Worm (Caenorhabditis elegans): ENCODE data around the gene F42A8.1.

F42A8.1 gene

DNA sequence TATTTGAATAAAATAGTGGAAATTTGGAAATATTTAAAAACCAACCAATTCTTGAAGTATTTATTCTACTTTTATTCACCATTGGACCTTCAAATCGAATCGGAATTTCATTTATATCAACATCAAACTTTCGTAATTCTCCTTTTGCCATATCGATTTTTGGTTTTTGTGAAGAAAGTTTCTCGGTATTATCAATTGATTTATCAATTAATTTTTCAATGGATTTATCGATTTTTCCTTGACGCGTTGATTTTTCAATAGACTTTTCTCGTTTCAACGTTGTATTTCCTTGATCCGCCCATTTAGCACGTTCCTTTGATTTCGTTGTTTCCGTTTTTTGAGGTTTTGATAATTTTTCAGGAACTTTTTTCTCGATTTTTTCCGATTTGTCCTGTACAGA is 23.0 kb upstream of the F42A8.1 start:
- peak; percentile 65 for TF ChIP-seq ceh-28 (tag; optimal IDR thresholded peaks at IDR 0.05)
- no peak for TF ChIP-seq nhr-76 (tag; optimal IDR thresholded peaks at IDR 0.05)

ce11 chrII:9362249-9362648 is 15.9 kb upstream of the F42A8.1 start:
- no peak for TF ChIP-seq fos-1 (tag; optimal IDR thresholded peaks at IDR 0.05)
- TF ChIP-seq lsy-12 (tag; optimal IDR thresholded peaks at IDR 0.05): no peak
- no peak for TF ChIP-seq nhr-28 (tag; optimal IDR thresholded peaks at IDR 0.05)
- TF ChIP-seq jun-1 (tag; optimal IDR thresholded peaks at IDR 0.05): no peak
- no peak for TF ChIP-seq nhr-43 (tag; optimal IDR thresholded peaks at IDR 0.05; ENCODE audit: poor library complexity, severe bottlenecking)
- TF ChIP-seq aly-2 (tag; optimal IDR thresholded peaks at IDR 0.05): no peak
- TF ChIP-seq nhr-23 (tag; optimal IDR thresholded peaks at IDR 0.05): no peak

DNA sequence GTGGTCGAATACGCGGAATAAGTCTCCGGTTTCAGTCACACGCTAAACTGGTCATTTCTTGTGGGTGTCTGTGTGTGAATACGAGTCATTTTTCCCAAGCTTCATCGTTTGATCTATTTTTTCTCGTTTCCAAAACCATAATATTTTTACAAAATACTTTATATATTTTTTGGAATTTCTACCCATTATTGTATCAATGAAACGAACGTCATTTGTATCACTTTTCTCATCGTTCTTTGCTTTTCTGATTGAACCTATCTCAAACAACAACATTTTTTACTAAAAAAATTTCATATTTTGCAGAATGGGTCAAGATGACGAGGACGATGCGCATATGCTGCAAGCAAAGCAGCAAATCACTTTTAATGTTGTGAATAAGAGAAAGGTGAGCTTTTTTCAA is 11.8 kb upstream of the F42A8.1 start, which contains the start of gene mel-11:
TSS of gene mel-11 (plus strand) at position 301 of the 400 bp plus-strand sequence.
- TF ChIP-seq nhr-237 (tag; optimal IDR thresholded peaks at IDR 0.05) (no peak), ztf-4 (tag; optimal IDR thresholded peaks at IDR 0.05) (no peak), egl-27 (tag; optimal IDR thresholded peaks at IDR 0.05) (no peak), jun-1 (tag; optimal IDR thresholded peaks at IDR 0.05) (no peak), hmg-11 (tag; optimal IDR thresholded peaks at IDR 0.05) (no peak), lsy-12 (tag; optimal IDR thresholded peaks at IDR 0.05) (no peak), nhr-77 (tag; optimal IDR thresholded peaks at IDR 0.05) (no peak), fos-1 (tag; optimal IDR thresholded peaks at IDR 0.05) (no peak), pha-4 (tag; optimal IDR thresholded peaks at IDR 0.05) (no peak), R02D3.7 (tag; optimal IDR thresholded peaks at IDR 0.05) (no peak), ama-1 (optimal IDR thresholded peaks at IDR 0.05) (no peak), unc-62 (GFP tag; optimal IDR thresholded peaks at IDR 0.05) (no peak), ceh-28 (tag; optimal IDR thresholded peaks at IDR 0.05) (no peak), lin-15B (tag; optimal IDR thresholded peaks at IDR 0.05) (no peak), ceh-82 (tag; optimal IDR thresholded peaks at IDR 0.05) (no peak), fkh-10 (GFP tag; optimal IDR thresholded peaks at IDR 0.05) (no peak)

- TF ChIP-seq ceh-82 (tag; optimal IDR thresholded peaks at IDR 0.05): no peak
- TF ChIP-seq elt-3 (tag; optimal IDR thresholded peaks at IDR 0.05): no peak
- no peak for TF ChIP-seq nhr-28 (tag; optimal IDR thresholded peaks at IDR 0.05)
- no peak for TF ChIP-seq nhr-77 (tag; optimal IDR thresholded peaks at IDR 0.05)
- peak; percentile 63 for TF ChIP-seq lin-39 (tag; optimal IDR thresholded peaks at IDR 0.05)
- TF ChIP-seq sea-2 (GFP tag; optimal IDR thresholded peaks at IDR 0.05): no peak
- no peak for TF ChIP-seq pqm-1 (tag; optimal IDR thresholded peaks at IDR 0.05)
- TF ChIP-seq ceh-16 (tag; optimal IDR thresholded peaks at IDR 0.05): no peak
- TF ChIP-seq jun-1 (tag; optimal IDR thresholded peaks at IDR 0.05): no peak
- TF ChIP-seq nhr-76 (tag; optimal IDR thresholded peaks at IDR 0.05): no peak
- peak; percentile 16 for TF ChIP-seq elt-2 (tag; optimal IDR thresholded peaks at IDR 0.05)
- TF ChIP-seq mml-1 (tag; optimal IDR thresholded peaks at IDR 0.05): no peak
- no peak for TF ChIP-seq elt-1 (tag; optimal IDR thresholded peaks at IDR 0.05)
- TF ChIP-seq nhr-23 (tag; optimal IDR thresholded peaks at IDR 0.05): peak; percentile 77
- TF ChIP-seq fos-1 (tag; optimal IDR thresholded peaks at IDR 0.05): no peak
- peak; percentile 74 for TF ChIP-seq hmg-11 (tag; optimal IDR thresholded peaks at IDR 0.05)
- no peak for TF ChIP-seq ztf-4 (tag; optimal IDR thresholded peaks at IDR 0.05)
- TF ChIP-seq zag-1 (tag; optimal IDR thresholded peaks at IDR 0.05): no peak
- peak; percentile 6 for TF ChIP-seq mdl-1 (tag; optimal IDR thresholded peaks at IDR 0.05)
- no peak for TF ChIP-seq nhr-237 (tag; optimal IDR thresholded peaks at IDR 0.05)
- peak; percentile 43 for TF ChIP-seq ceh-28 (tag; optimal IDR thresholded peaks at IDR 0.05)
- TF ChIP-seq R02D3.7 (tag; optimal IDR thresholded peaks at IDR 0.05): peak; percentile 27
- TF ChIP-seq daf-12 (tag; optimal IDR thresholded peaks at IDR 0.05): no peak
- no peak for TF ChIP-seq unc-39 (tag; optimal IDR thresholded peaks at IDR 0.05)
- no peak for TF ChIP-seq nhr-25 (tag; optimal IDR thresholded peaks at IDR 0.05)
- TF ChIP-seq fkh-10 (GFP tag; optimal IDR thresholded peaks at IDR 0.05): no peak
- TF ChIP-seq nfya-1 (tag; optimal IDR thresholded peaks at IDR 0.05; ENCODE audit: insufficient read depth): peak; percentile 70
- no peak for TF ChIP-seq nhr-67 (tag; optimal IDR thresholded peaks at IDR 0.05)
- TF ChIP-seq tbx-2 (tag; optimal IDR thresholded peaks at IDR 0.05): peak; percentile 3
- TF ChIP-seq unc-62 (GFP tag; optimal IDR thresholded peaks at IDR 0.05): no peak
- TF ChIP-seq ztf-11 (tag; optimal IDR thresholded peaks at IDR 0.05): no peak
- TF ChIP-seq aly-2 (tag; optimal IDR thresholded peaks at IDR 0.05): no peak
- no peak for TF ChIP-seq nhr-11 (tag; optimal IDR thresholded peaks at IDR 0.05)
- TF ChIP-seq eor-1 (tag; optimal IDR thresholded peaks at IDR 0.05): no peak
- peak; percentile 8 for TF ChIP-seq lsy-12 (tag; optimal IDR thresholded peaks at IDR 0.05)
- no peak for TF ChIP-seq ama-1 (optimal IDR thresholded peaks at IDR 0.05)
- peak; percentile 27 for TF ChIP-seq lin-15B (tag; optimal IDR thresholded peaks at IDR 0.05)
- TF ChIP-seq ceh-9 (tag; optimal IDR thresholded peaks at IDR 0.05): no peak
- peak; percentile 32 for TF ChIP-seq pha-4 (tag; optimal IDR thresholded peaks at IDR 0.05)
- TF ChIP-seq snpc-4 (tag; optimal IDR thresholded peaks at IDR 0.05): peak; percentile 64
- no peak for TF ChIP-seq ZK546.5 (tag; optimal IDR thresholded peaks at IDR 0.05)
- TF ChIP-seq nhr-12 (tag; optimal IDR thresholded peaks at IDR 0.05): no peak
- TF ChIP-seq nhr-43 (tag; optimal IDR thresholded peaks at IDR 0.05; ENCODE audit: poor library complexity, severe bottlenecking): peak; percentile 58
- peak; percentile 66 for TF ChIP-seq egl-5 (tag; optimal IDR thresholded peaks at IDR 0.05)
These were observed 10.3 kb upstream of the F42A8.1 start for ce11 chrII:9356723-9357122.

All from whole organism, L3 larva.